Worm (Caenorhabditis elegans) whole organism, L4/young adult: ENCODE measurements around the gene gsto-1.

Source experiments
- W03F9.2 ChIP-seq: fragments of 150-350 bp; optimal IDR thresholded peaks from 2 replicates; lab custom pipeline; 2014; ENCODE audit warnings: missing biosample characterization, missing genetic modification characterization
- dao-5 ChIP-seq: sonication (generic microtip); optimal IDR thresholded peaks from 2 replicates; lab custom pipeline; 2016; ENCODE audit warnings: missing genotype, missing genetic modification characterization, moderate library complexity, missing compliant biosample characterization
- him-1 ChIP-seq: sonication (generic microtip); optimal IDR thresholded peaks from 2 replicates; lab custom pipeline; 2016; ENCODE audit warnings: missing genotype, missing genetic modification reagents, missing genetic modification characterization, missing compliant biosample characterization

Gene gsto-1

ce11 chrIII:7946968-7947491 is at the start of gene gsto-1:
Gene gsto-1 (minus strand): TSS chrIII:7947018.
- TF ChIP-seq W03F9.2: no peak

- TF ChIP-seq W03F9.2: no peak
- TF ChIP-seq dao-5 (tag; lab: Kevin White, UChicago): no peak
- no peak for TF ChIP-seq him-1
These were observed 49.5 kb upstream of the gsto-1 start, which contains the start of gene npr-17 for ce11 chrIII:7996353-7996752. Gene npr-17 (minus strand): TSS chrIII:7996453.

- peak; percentile 20 for TF ChIP-seq W03F9.2
- TF ChIP-seq dao-5 (tag; lab: Kevin White, UChicago): no peak
- no peak for TF ChIP-seq him-1
These were observed 39.9 kb upstream of the gsto-1 start, which contains the start of gene hrpk-2 for ce11 chrIII:7986585-7987171. Gene hrpk-2 (plus strand): TSS chrIII:7987121.

ce11 chrIII:7981938-7982337 is 35.1 kb upstream of the gsto-1 start:
- TF ChIP-seq W03F9.2 (no peak), dao-5 (tag; lab: Kevin White, UChicago) (no peak), him-1 (no peak)

ce11 chrIII:7981233-7981632 is 34.4 kb upstream of the gsto-1 start:
- TF ChIP-seq him-1 (no peak), W03F9.2 (no peak), dao-5 (tag; lab: Kevin White, UChicago) (no peak)

ce11 chrIII:7979659-7980058 is 32.8 kb upstream of the gsto-1 start, which contains the start of gene clp-1:
Gene clp-1 (plus strand): TSS chrIII:7979959.
- TF ChIP-seq W03F9.2 (no peak), dao-5 (tag; lab: Kevin White, UChicago) (no peak), him-1 (no peak)

ce11 chrIII:7978723-7979122 is 31.9 kb upstream of the gsto-1 start:
- TF ChIP-seq him-1 (no peak), W03F9.2 (no peak), dao-5 (tag; lab: Kevin White, UChicago) (no peak)

- TF ChIP-seq W03F9.2 (no peak), dao-5 (tag; lab: Kevin White, UChicago) (no peak), him-1 (no peak)
These were observed 31.5 kb upstream of the gsto-1 start for ce11 chrIII:7978289-7978688.

- TF ChIP-seq dao-5 (tag; lab: Kevin White, UChicago): no peak
- TF ChIP-seq W03F9.2: peak; percentile 16
- TF ChIP-seq him-1: no peak
These were observed 31.0 kb upstream of the gsto-1 start, which contains the start of gene C06G4.4 for ce11 chrIII:7977777-7978176. Gene C06G4.4 (minus strand): TSS chrIII:7977812.

ce11 chrIII:7977224-7977623 is 30.4 kb upstream of the gsto-1 start:
- TF ChIP-seq W03F9.2 (no peak), him-1 (no peak), dao-5 (tag; lab: Kevin White, UChicago) (no peak)

- no peak for TF ChIP-seq him-1
- TF ChIP-seq W03F9.2: no peak
- TF ChIP-seq dao-5 (tag; lab: Kevin White, UChicago): no peak
These were observed 27.3 kb upstream of the gsto-1 start for ce11 chrIII:7973968-7974607.

- peak; percentile 90 for TF ChIP-seq W03F9.2
- peak; percentile 67 for TF ChIP-seq him-1
- no peak for TF ChIP-seq dao-5 (tag; lab: Kevin White, UChicago)
These were observed 26.5 kb upstream of the gsto-1 start, which contains the start of the genes eef-1B.1 and aco-2 for ce11 chrIII:7973201-7973767. Gene eef-1B.1 (minus strand): TSS chrIII:7973386. Gene aco-2 (plus strand): TSS chrIII:7973717.

ce11 chrIII:7972687-7973086 is 25.9 kb upstream of the gsto-1 start:
- TF ChIP-seq W03F9.2 (no peak), him-1 (no peak), dao-5 (tag; lab: Kevin White, UChicago) (no peak)

ce11 chrIII:7972061-7972460 is 25.2 kb upstream of the gsto-1 start, which contains the start of gene F54H12.5:
Gene F54H12.5 (minus strand): TSS chrIII:7972161.
- TF ChIP-seq dao-5 (tag; lab: Kevin White, UChicago): no peak
- no peak for TF ChIP-seq W03F9.2
- TF ChIP-seq him-1: no peak

- TF ChIP-seq W03F9.2 (no peak), dao-5 (tag; lab: Kevin White, UChicago) (no peak)
These were observed 22.3 kb upstream of the gsto-1 start, which contains the start of the genes F54H12.8 and F54H12.7 for ce11 chrIII:7969121-7969520. Gene F54H12.8 (minus strand): TSS chrIII:7969221. Gene F54H12.7 (plus strand): TSS chrIII:7969349.
